Worm (Caenorhabditis elegans): ENCODE data around the gene elo-5.
A peak's percentile ranks its signal among the peaks of the same experiment; 100 is the strongest.

elo-5 gene

ce11 chrIV:5377062-5377461, at the start of gene elo-5:
TSS of gene elo-5 (minus strand) at chrIV:5377117.
- TF ChIP-seq elt-2 (tag; optimal IDR thresholded peaks at IDR 0.05) (peak; percentile 55), sox-4 (tag; optimal IDR thresholded peaks at IDR 0.05) (no peak)

ce11 chrIV:5419122-5419521, 42.2 kb upstream of the elo-5 start, which contains the start of gene ehn-3:
TSS of gene ehn-3 (minus strand) at chrIV:5419222.
- TF ChIP-seq nhr-11 (tag; optimal IDR thresholded peaks at IDR 0.05): no peak
- TF ChIP-seq ceh-82 (tag; optimal IDR thresholded peaks at IDR 0.05): no peak
- TF ChIP-seq fkh-4 (tag; optimal IDR thresholded peaks at IDR 0.05; ENCODE audit: borderline replicate concordance): no peak
- TF ChIP-seq irx-1 (tag; optimal IDR thresholded peaks at IDR 0.05): no peak
- TF ChIP-seq efl-1 (optimal IDR thresholded peaks at IDR 0.05): no peak
- TF ChIP-seq efl-1 (GFP tag; optimal IDR thresholded peaks at IDR 0.05 in 1 of 2): no peak

ce11 chrIV:5415696-5416095, 38.8 kb upstream of the elo-5 start, which contains the start of gene spp-7:
TSS of gene spp-7 (minus strand) at chrIV:5415796.
- TF ChIP-seq swsn-7 (tag; optimal IDR thresholded peaks at IDR 0.05) (no peak), elt-3 (tag; optimal IDR thresholded peaks at IDR 0.05) (no peak), blmp-1 (tag; optimal IDR thresholded peaks at IDR 0.05) (no peak), zag-1 (tag; optimal IDR thresholded peaks at IDR 0.05) (no peak), fos-1 (tag; optimal IDR thresholded peaks at IDR 0.05) (no peak), sup-37 (GFP tag; optimal IDR thresholded peaks at IDR 0.05) (no peak)

ce11 chrIV:5411641-5412337, 34.9 kb upstream of the elo-5 start, which contains the start of gene ZK616.8:
TSS of gene ZK616.8 (minus strand) at chrIV:5412193.
- TF ChIP-seq hlh-17 (GFP tag; optimal IDR thresholded peaks at IDR 0.05; ENCODE audit: borderline replicate concordance) (no peak), irx-1 (tag; optimal IDR thresholded peaks at IDR 0.05) (no peak), ceh-63 (GFP tag; optimal IDR thresholded peaks at IDR 0.05) (no peak), aly-2 (tag; optimal IDR thresholded peaks at IDR 0.05) (no peak), sox-4 (tag; optimal IDR thresholded peaks at IDR 0.05) (no peak), lin-15B (tag; optimal IDR thresholded peaks at IDR 0.05) (no peak), xbp-1 (tag; optimal IDR thresholded peaks at IDR 0.05) (no peak), nhr-76 (tag; optimal IDR thresholded peaks at IDR 0.05) (no peak), nhr-20 (tag; optimal IDR thresholded peaks at IDR 0.05) (no peak), rnt-1 (tag; optimal IDR thresholded peaks at IDR 0.05) (no peak), mdl-1 (tag; optimal IDR thresholded peaks at IDR 0.05) (no peak), ceh-88 (GFP tag; IDR thresholded peaks at IDR 0.05) (no peak)

- TF ChIP-seq lin-35 (GFP tag; optimal IDR thresholded peaks at IDR 0.05): no peak
- no peak for TF ChIP-seq aha-1 (tag; optimal IDR thresholded peaks at IDR 0.05)
- TF ChIP-seq elt-2 (tag; optimal IDR thresholded peaks at IDR 0.05): no peak
- no peak for TF ChIP-seq unc-98 (GFP tag; IDR thresholded peaks at IDR 0.05)
- no peak for TF ChIP-seq sox-4 (tag; optimal IDR thresholded peaks at IDR 0.05)
- TF ChIP-seq nhr-84 (tag; optimal IDR thresholded peaks at IDR 0.05): no peak
- TF ChIP-seq zag-1 (tag; optimal IDR thresholded peaks at IDR 0.05): no peak
- no peak for TF ChIP-seq egl-27 (tag; optimal IDR thresholded peaks at IDR 0.05)
- TF ChIP-seq efl-3 (GFP tag; optimal IDR thresholded peaks at IDR 0.05): no peak
Observed at ce11 chrIV:5411120-5411519, 34.2 kb upstream of the elo-5 start, which contains the start of gene ZK616.65. TSS of gene ZK616.65 (minus strand) at chrIV:5411220.

ce11 chrIV:5409112-5409511, 32.2 kb upstream of the elo-5 start:
- no peak for TF ChIP-seq fos-1 (tag; optimal IDR thresholded peaks at IDR 0.05)
- TF ChIP-seq vab-15 (tag; optimal IDR thresholded peaks at IDR 0.05): no peak
- TF ChIP-seq unc-98 (GFP tag; IDR thresholded peaks at IDR 0.05): no peak
- no peak for TF ChIP-seq mdl-1 (tag; optimal IDR thresholded peaks at IDR 0.05)
- TF ChIP-seq alr-1 (tag; optimal IDR thresholded peaks at IDR 0.05; ENCODE audit: borderline replicate concordance): no peak
- no peak for TF ChIP-seq aly-2 (tag; optimal IDR thresholded peaks at IDR 0.05)
- no peak for TF ChIP-seq hlh-17 (GFP tag; optimal IDR thresholded peaks at IDR 0.05; ENCODE audit: borderline replicate concordance)
- no peak for TF ChIP-seq nhr-85 (tag)
- no peak for TF ChIP-seq ama-1 (optimal IDR thresholded peaks at IDR 0.05)
- TF ChIP-seq jun-1 (tag; optimal IDR thresholded peaks at IDR 0.05): no peak
- TF ChIP-seq blmp-1 (tag; optimal IDR thresholded peaks at IDR 0.05): no peak
- TF ChIP-seq lir-3 (tag; optimal IDR thresholded peaks at IDR 0.05; ENCODE audit: poor library complexity): no peak
- no peak for TF ChIP-seq nhr-28 (tag; optimal IDR thresholded peaks at IDR 0.05)
- no peak for TF ChIP-seq ztf-4 (tag; optimal IDR thresholded peaks at IDR 0.05)
- TF ChIP-seq unc-130 (tag; optimal IDR thresholded peaks at IDR 0.05): no peak
